Fruit fly (Drosophila melanogaster): ENCODE measurements around the gene CG10479.

The CG10479 gene

DNA sequence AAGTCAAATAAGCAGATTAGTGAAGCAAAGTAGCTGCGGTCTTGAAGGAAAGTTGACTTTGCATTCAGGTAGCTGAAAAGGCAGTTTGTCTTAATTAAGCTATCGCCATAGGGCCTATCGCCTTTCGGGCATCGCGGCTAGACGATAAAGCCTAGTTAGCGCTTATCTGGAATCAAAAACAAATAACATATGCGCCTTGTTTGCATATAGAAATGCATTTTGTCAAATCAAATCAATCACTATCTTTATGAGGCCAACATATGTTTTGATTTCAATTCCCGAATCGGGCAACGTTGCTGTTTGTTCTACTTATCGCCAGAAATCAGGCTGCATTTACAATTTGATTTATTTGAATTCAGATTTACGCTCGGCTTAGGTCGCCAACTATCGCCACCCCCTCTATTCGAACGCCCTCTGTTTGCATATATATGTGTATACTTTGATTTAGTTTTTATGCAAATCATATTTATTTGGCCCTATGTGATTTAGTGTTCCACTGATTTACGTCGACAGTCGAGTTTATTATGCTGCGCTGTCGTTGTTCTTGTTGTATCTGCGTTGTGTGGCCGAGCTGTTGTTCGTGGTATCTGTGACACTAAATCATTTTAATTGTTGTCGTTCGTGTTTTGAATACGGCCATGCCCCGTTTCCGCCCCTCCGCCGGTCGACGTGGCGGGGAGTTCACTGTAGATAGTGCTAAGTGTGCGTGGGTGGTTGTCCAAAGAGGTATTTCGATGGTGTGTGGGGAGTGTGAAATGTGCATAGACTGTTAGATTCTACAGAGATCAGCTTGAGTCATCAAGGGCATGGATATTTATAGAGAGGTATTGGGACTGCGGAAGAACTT is 1.0 kb downstream of the CG10479 start (continued):
- TF ChIP-seq Hr51 (GFP tag; optimal IDR thresholded peaks at IDR 0.05) (no peak), CG12071 (GFP tag; optimal IDR thresholded peaks at IDR 0.05) (no peak), dan (GFP tag; IDR thresholded peaks at IDR 0.05) (no peak), nerfin-2 (GFP tag; IDR thresholded peaks at IDR 0.05; ENCODE audit: partially characterized antibody) (no peak), sqz (GFP tag; optimal IDR thresholded peaks at IDR 0.05) (peak; percentile 45), lbe (GFP tag; optimal IDR thresholded peaks at IDR 0.05) (no peak), Bteb2 (GFP tag; optimal IDR thresholded peaks at IDR 0.05) (no peak), unpg (GFP tag; optimal IDR thresholded peaks at IDR 0.05) (peak; percentile 1), Dip3 (GFP tag; optimal IDR thresholded peaks at IDR 0.05) (no peak), sd (tag; optimal IDR thresholded peaks at IDR 0.05) (peak; percentile 62), Ravus (GFP tag; IDR thresholded peaks at IDR 0.05) (no peak), Aef1 (GFP tag; IDR thresholded peaks at IDR 0.05) (no peak), stc (GFP tag; IDR thresholded peaks at IDR 0.05) (no peak; the same call in 1 of the 2 replicates), CG2678 (tag; optimal IDR thresholded peaks at IDR 0.05) (peak; percentile 52), dmrt11E (tag; optimal IDR thresholded peaks at IDR 0.05) (peak; percentile 64), Bdp1 (GFP tag; optimal IDR thresholded peaks at IDR 0.05) (peak; percentile 50), Nf-YC (tag; optimal IDR thresholded peaks at IDR 0.05) (no peak), BEAF-32 (GFP tag; optimal IDR thresholded peaks at IDR 0.05) (no peak), btn (GFP tag; optimal IDR thresholded peaks at IDR 0.05) (peak; percentile 46), zfh2 (GFP tag; optimal IDR thresholded peaks at IDR 0.05) (no peak), crc (GFP tag; optimal IDR thresholded peaks at IDR 0.05) (peak; percentile 14), NfI (GFP tag; optimal IDR thresholded peaks at IDR 0.05) (no peak), B-H1 (GFP tag; IDR thresholded peaks at IDR 0.05) (no peak), Jarid2 (GFP tag; optimal IDR thresholded peaks at IDR 0.05) (peak; percentile 36), CG11504 (tag; optimal IDR thresholded peaks at IDR 0.05) (peak; percentile 39), fru (optimal IDR thresholded peaks at IDR 0.05) (no peak), cg (GFP tag; optimal IDR thresholded peaks at IDR 0.05) (no peak), CG31441 (GFP tag; IDR thresholded peaks at IDR 0.05) (no peak; the same call in none of the 2 replicates), bab2 (GFP tag; optimal IDR thresholded peaks at IDR 0.05) (peak; percentile 43), Eip74EF (GFP tag; optimal IDR thresholded peaks at IDR 0.05) (no peak), usp (GFP tag; optimal IDR thresholded peaks at IDR 0.05) (no peak), CG11723 (GFP tag; optimal IDR thresholded peaks at IDR 0.05) (peak; percentile 47), Ets97D (GFP tag; optimal IDR thresholded peaks at IDR 0.05) (no peak), Ptx1 (GFP tag; IDR thresholded peaks at IDR 0.05) (no peak), CG7928 (GFP tag; optimal IDR thresholded peaks at IDR 0.05) (no peak), CG16863 (GFP tag; optimal IDR thresholded peaks at IDR 0.05) (peak; percentile 49), mirr (GFP tag; optimal IDR thresholded peaks at IDR 0.05) (no peak), CG17612 (GFP tag; IDR thresholded peaks at IDR 0.05) (no peak), aop (GFP tag; IDR thresholded peaks at IDR 0.05) (no peak), Mrtf (GFP tag; IDR thresholded peaks at IDR 0.05) (no peak), Dll (GFP tag; IDR thresholded peaks at IDR 0.05; ENCODE audit: partially characterized antibody) (no peak), CHES-1-like (GFP tag; optimal IDR thresholded peaks at IDR 0.05) (no peak), tna (GFP tag; IDR thresholded peaks at IDR 0.05; ENCODE audit: partially characterized antibody) (no peak), onecut (GFP tag; IDR thresholded peaks at IDR 0.05) (peak; percentile 56), ap (GFP tag; IDR thresholded peaks at IDR 0.05) (0 out of 2 replicates have a peak, but pooled peaks have one; percentile 23), Hsf (GFP tag; optimal IDR thresholded peaks at IDR 0.05) (peak; percentile 1), CG16779 (GFP tag; IDR thresholded peaks at IDR 0.05) (no peak), HLH54F (GFP tag; optimal IDR thresholded peaks at IDR 0.05) (no peak), chinmo (GFP tag; IDR thresholded peaks at IDR 0.05; ENCODE audit: partially characterized antibody) (peak; percentile 72; the same call in 1 of the 4 replicates)

Data from whole organism, embryonic.